Worm (Caenorhabditis elegans): Measurements from ENCODE around the gene Y40C7B.4.
A peak's percentile ranks its signal among the peaks of the same experiment; 100 is the strongest.

Y40C7B.4 gene

DNA sequence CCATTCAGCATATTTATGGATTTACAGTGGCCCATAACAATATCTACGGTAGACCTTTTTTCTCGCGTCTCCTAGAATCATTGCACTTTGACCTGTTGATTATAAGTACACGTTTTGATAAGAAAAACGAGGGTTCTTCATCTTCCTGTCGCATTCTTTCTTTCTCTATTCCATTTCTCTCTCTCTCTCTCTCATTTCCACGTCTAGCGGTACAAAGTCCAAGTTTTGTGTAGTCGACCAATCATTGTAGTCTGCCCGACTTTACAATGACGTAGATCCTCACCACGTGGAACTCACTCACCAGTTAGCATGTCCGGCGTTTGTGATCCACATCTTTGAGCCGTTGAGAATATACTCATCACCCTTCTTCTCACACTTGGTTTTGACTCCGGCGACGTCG lies 40.4 kb downstream of the Y40C7B.4 start (continued):
- TF ChIP-seq dpl-1 (GFP tag; optimal IDR thresholded peaks at IDR 0.05) (no peak), efl-3 (GFP tag; optimal IDR thresholded peaks at IDR 0.05) (no peak), zag-1 (tag; optimal IDR thresholded peaks at IDR 0.05) (no peak), alr-1 (tag; optimal IDR thresholded peaks at IDR 0.05; ENCODE audit: borderline replicate concordance) (no peak), snu-23 (GFP tag; optimal IDR thresholded peaks at IDR 0.05) (peak; percentile 65), egl-27 (tag; optimal IDR thresholded peaks at IDR 0.05) (no peak), unc-130 (tag; optimal IDR thresholded peaks at IDR 0.05) (no peak), nhr-76 (tag; optimal IDR thresholded peaks at IDR 0.05) (no peak), aly-2 (tag; optimal IDR thresholded peaks at IDR 0.05) (no peak), ceh-88 (GFP tag; IDR thresholded peaks at IDR 0.05) (no peak), nhr-84 (tag; optimal IDR thresholded peaks at IDR 0.05) (no peak), pax-3 (tag; optimal IDR thresholded peaks at IDR 0.05) (no peak), aha-1 (tag; optimal IDR thresholded peaks at IDR 0.05) (no peak), mdl-1 (tag; optimal IDR thresholded peaks at IDR 0.05) (peak in 1 of 2 experiments; percentile 60), egl-13 (tag; optimal IDR thresholded peaks at IDR 0.05) (no peak), lir-3 (tag; optimal IDR thresholded peaks at IDR 0.05; ENCODE audit: poor library complexity) (peak; percentile 28), unc-62 (GFP tag; optimal IDR thresholded peaks at IDR 0.05) (no peak), swsn-7 (tag; optimal IDR thresholded peaks at IDR 0.05) (no peak), lin-13 (GFP tag; optimal IDR thresholded peaks at IDR 0.05) (peak; percentile 11), mep-1 (tag; optimal IDR thresholded peaks at IDR 0.05) (no peak), tlp-1 (tag; optimal IDR thresholded peaks at IDR 0.05) (no peak), lin-15B (tag; optimal IDR thresholded peaks at IDR 0.05) (no peak), nhr-71 (tag; optimal IDR thresholded peaks at IDR 0.05) (peak; percentile 79), nhr-237 (tag; optimal IDR thresholded peaks at IDR 0.05) (no peak), dsc-1 (tag; optimal IDR thresholded peaks at IDR 0.05) (no peak), grh-1 (GFP tag; IDR thresholded peaks at IDR 0.05) (no peak), tbx-2 (tag; optimal IDR thresholded peaks at IDR 0.05) (no peak), nhr-90 (tag; optimal IDR thresholded peaks at IDR 0.05; ENCODE audit: poor library complexity) (peak; percentile 24), fkh-4 (tag; optimal IDR thresholded peaks at IDR 0.05; ENCODE audit: borderline replicate concordance) (no peak), fkh-8 (tag; optimal IDR thresholded peaks at IDR 0.05) (no peak), lin-14 (GFP tag; optimal IDR thresholded peaks at IDR 0.05) (peak; percentile 81), lsy-2 (tag; optimal IDR thresholded peaks at IDR 0.05) (peak in 1 of 2 experiments; percentile 29), lin-39 (tag; optimal IDR thresholded peaks at IDR 0.05) (no peak), rnt-1 (tag; optimal IDR thresholded peaks at IDR 0.05) (peak; percentile 58), ceh-63 (GFP tag; optimal IDR thresholded peaks at IDR 0.05) (no peak), F16B12.6 (tag; optimal IDR thresholded peaks at IDR 0.05) (no peak), lin-35 (GFP tag; optimal IDR thresholded peaks at IDR 0.05) (peak in 1 of 2 experiments; percentile 3), mef-2 (tag; optimal IDR thresholded peaks at IDR 0.05) (no peak), C34B4.2 (tag; optimal IDR thresholded peaks at IDR 0.05) (no peak), hlh-4 (tag; optimal IDR thresholded peaks at IDR 0.05) (no peak), unc-30 (tag; optimal IDR thresholded peaks at IDR 0.05) (no peak), zip-4 (GFP tag; optimal IDR thresholded peaks at IDR 0.05) (no peak), Y116A8C.19 (tag; optimal IDR thresholded peaks at IDR 0.05; ENCODE audit: borderline replicate concordance) (no peak), fkh-10 (GFP tag; optimal IDR thresholded peaks at IDR 0.05) (no peak), nhr-28 (tag; optimal IDR thresholded peaks at IDR 0.05) (no peak)

All from whole organism, L1 larva.